Fruit fly (Drosophila melanogaster) whole organism, embryonic: ENCODE data around the gene CG4424.

ENCODE experiments used
- Atf3 ChIP-seq: fragments of 200-800 bp; sonication (Bioruptor generic); optimal IDR thresholded peaks from 3 replicates; lab custom pipeline; 2016; ENCODE audit warnings: missing biosample characterization, missing genetic modification characterization
- B-H2 ChIP-seq: fragments of 200-800 bp; sonication (Bioruptor generic); optimal IDR thresholded peaks from 2 replicates; lab custom pipeline; 2018; ENCODE audit warnings: missing biosample characterization, mild to moderate bottlenecking, missing genetic modification characterization
- BEAF-32 ChIP-seq: fragments of 200-800 bp; sonication (Bioruptor generic); optimal IDR thresholded peaks from 3 replicates; lab custom pipeline; 2017; ENCODE audit warnings: missing biosample characterization, missing genetic modification characterization, mild to moderate bottlenecking, moderate library complexity, missing genetic modification reagents
- CG1024 ChIP-seq: fragments of 200-800 bp; sonication (Bioruptor generic); IDR thresholded peaks from 2 replicates; pipeline ENCODE4 v1.3.6; 2022; ENCODE audit warnings: missing biosample characterization, missing genetic modification characterization
- CG10654 ChIP-seq: fragments of 200-800 bp; sonication (Bioruptor generic); optimal IDR thresholded peaks from 2 replicates; lab custom pipeline; 2016; ENCODE audit warnings: missing biosample characterization, missing genetic modification characterization
- CG11247 ChIP-seq: fragments of 200-800 bp; sonication (Bioruptor generic); IDR thresholded peaks from 2 replicates; pipeline ENCODE4 v1.3.6; 2022; ENCODE audit warnings: missing biosample characterization, missing genetic modification characterization
- CG12219 ChIP-seq: fragments of 200-800 bp; sonication (Bioruptor generic); optimal IDR thresholded peaks from 3 replicates; lab custom pipeline; 2018; ENCODE audit warnings: missing biosample characterization, mild to moderate bottlenecking, missing genetic modification characterization
- CG13894 ChIP-seq: fragments of 200-800 bp; sonication (Bioruptor generic); optimal IDR thresholded peaks from 3 replicates; lab custom pipeline; 2018; ENCODE audit warnings: missing biosample characterization, mild to moderate bottlenecking, missing genetic modification characterization, moderate library complexity
- CG15479 ChIP-seq: fragments of 200-800 bp; sonication (Bioruptor generic); optimal IDR thresholded peaks from 3 replicates; lab custom pipeline; 2019; ENCODE audit warnings: missing biosample characterization, mild to moderate bottlenecking, missing genetic modification characterization, moderate library complexity
- CG16863 ChIP-seq: fragments of 200-800 bp; sonication (Bioruptor generic); optimal IDR thresholded peaks from 3 replicates; lab custom pipeline; 2016; ENCODE audit warnings: missing biosample characterization, missing genetic modification characterization
- CG18764 ChIP-seq: fragments of 200-800 bp; sonication (Bioruptor generic); optimal IDR thresholded peaks from 3 replicates; lab custom pipeline; 2016; ENCODE audit warnings: missing biosample characterization, missing genetic modification characterization
- CG2116 ChIP-seq: fragments of 200-800 bp; sonication (Bioruptor generic); optimal IDR thresholded peaks from 3 replicates; lab custom pipeline; 2018; ENCODE audit warnings: missing biosample characterization, mild to moderate bottlenecking, missing genetic modification characterization
- CG33213 ChIP-seq: fragments of 200-800 bp; sonication (Bioruptor generic); optimal IDR thresholded peaks from 3 replicates; lab custom pipeline; 2016; ENCODE audit warnings: missing biosample characterization, missing genetic modification characterization
- CG3847 ChIP-seq: fragments of 200-800 bp; sonication (Bioruptor generic); IDR thresholded peaks from 2 replicates; pipeline ENCODE4 v1.3.6; 2022; ENCODE audit warnings: missing biosample characterization, missing genetic modification characterization
- CG4707 ChIP-seq: fragments of 200-800 bp; sonication (Bioruptor generic); optimal IDR thresholded peaks from 2 replicates; lab custom pipeline; 2018; ENCODE audit warnings: missing biosample characterization, mild to moderate bottlenecking, missing genetic modification characterization, moderate library complexity
- CG5180 ChIP-seq: fragments of 200-800 bp; sonication (Bioruptor generic); optimal IDR thresholded peaks from 3 replicates; lab custom pipeline; 2017; ENCODE audit warnings: missing biosample characterization, missing genetic modification characterization, mild to moderate bottlenecking, moderate library complexity, missing genetic modification reagents
- CG6175 ChIP-seq: fragments of 200-800 bp; sonication (Bioruptor generic); IDR thresholded peaks from 3 replicates; pipeline ENCODE4 v1.3.6; 2022; ENCODE audit warnings: missing biosample characterization, missing genetic modification characterization
- CG6254 ChIP-seq: fragments of 200-800 bp; sonication (Bioruptor generic); optimal IDR thresholded peaks from 3 replicates; lab custom pipeline; 2017; ENCODE audit warnings: mild to moderate bottlenecking, missing biosample characterization, missing genetic modification reagents, missing genetic modification characterization
- CG6272 ChIP-seq: fragments of 200-800 bp; sonication (Bioruptor generic); IDR thresholded peaks from 2 replicates; pipeline ENCODE4 v1.3.6; 2022; ENCODE audit warnings: missing biosample characterization, missing genetic modification characterization
- CG6654 ChIP-seq: fragments of 200-800 bp; sonication (Bioruptor generic); optimal IDR thresholded peaks from 2 replicates; lab custom pipeline; 2017; ENCODE audit warnings: missing biosample characterization, mild to moderate bottlenecking, missing genetic modification characterization
- CG7745 ChIP-seq: fragments of 200-800 bp; sonication (Bioruptor generic); optimal IDR thresholded peaks from 2 replicates; lab custom pipeline; 2018; ENCODE audit warnings: missing biosample characterization, mild to moderate bottlenecking, missing genetic modification characterization, moderate library complexity
- D19B ChIP-seq: fragments of 200-800 bp; sonication (Bioruptor generic); optimal IDR thresholded peaks from 2 replicates; lab custom pipeline; 2017; ENCODE audit warnings: missing biosample characterization, mild to moderate bottlenecking, missing genetic modification characterization
- E2f2 ChIP-seq: fragments of 200-800 bp; sonication (Bioruptor generic); IDR thresholded peaks from 2 replicates; pipeline ENCODE4 v1.3.6; 2022; ENCODE audit warnings: missing biosample characterization, missing genetic modification characterization
- HLH3B ChIP-seq: fragments of 200-800 bp; sonication (Bioruptor generic); IDR thresholded peaks from 2 replicates; pipeline ENCODE4 v1.3.6; 2022; ENCODE audit warnings: missing biosample characterization, missing genetic modification characterization
- HLHmδ ChIP-seq: fragments of 200-800 bp; sonication (Bioruptor generic); optimal IDR thresholded peaks from 2 replicates; lab custom pipeline; 2018; ENCODE audit warnings: missing biosample characterization, mild to moderate bottlenecking, missing genetic modification characterization, moderate library complexity
- Hr78 ChIP-seq, 2 experiments: fragments of 200-800 bp in 1 of 2; fragments of >200 bp in 1 of 2; sonication (Bioruptor generic) in 1 of 2; optimal IDR thresholded peaks; 2 replicates each; lab custom pipeline; 2017 to 2019; ENCODE audit warnings: missing biosample characterization in 2 of 2, missing genetic modification characterization in 2 of 2, mild to moderate bottlenecking in 1 of 2, moderate library complexity in 1 of 2
- NC2α ChIP-seq: fragments of 200-800 bp; sonication (Bioruptor generic); optimal IDR thresholded peaks from 2 replicates; lab custom pipeline; 2016; ENCODE audit warnings: missing biosample characterization, missing genetic modification characterization
- Opbp ChIP-seq: fragments of 200-800 bp; sonication (Bioruptor generic); IDR thresholded peaks from 3 replicates; pipeline ENCODE4 v1.3.6; 2022; ENCODE audit warnings: missing biosample characterization, missing genetic modification characterization; ENCODE audit not compliant: partially characterized antibody
- Rfx ChIP-seq: fragments of 200-800 bp; sonication (Bioruptor generic); IDR thresholded peaks from 2 replicates; pipeline ENCODE4 v1.3.6; 2022; ENCODE audit warnings: missing biosample characterization, missing genetic modification characterization
- TFAM ChIP-seq: fragments of 200-800 bp; sonication (Bioruptor generic); optimal IDR thresholded peaks from 2 replicates; lab custom pipeline; 2017; ENCODE audit warnings: missing biosample characterization, missing genetic modification characterization, inconsistent platforms
- Xrp1 ChIP-seq: fragments of 200-800 bp; sonication (Bioruptor generic); IDR thresholded peaks from 2 replicates; pipeline ENCODE4 v1.3.6; 2022; ENCODE audit warnings: missing biosample characterization, missing genetic modification characterization
- ara ChIP-seq: fragments of 200-800 bp; sonication (Bioruptor generic); IDR thresholded peaks from 2 replicates; pipeline ENCODE4 v1.3.6; 2022; ENCODE audit warnings: missing biosample characterization, missing genetic modification characterization
- btn ChIP-seq: fragments of 200-800 bp; sonication (Bioruptor generic); optimal IDR thresholded peaks from 2 replicates; lab custom pipeline; 2016; ENCODE audit warnings: missing biosample characterization, missing genetic modification characterization
- da ChIP-seq: fragments of 200-800 bp; sonication (Bioruptor generic); optimal IDR thresholded peaks from 2 replicates; lab custom pipeline; 2016; ENCODE audit warnings: missing biosample characterization, missing genetic modification characterization
- dpn ChIP-seq, 2 experiments: fragments of 200-800 bp; sonication (Bioruptor generic); optimal IDR thresholded peaks; 3 replicates each; lab custom pipeline; 2016; ENCODE audit warnings: missing biosample characterization in 2 of 2, missing genetic modification characterization in 2 of 2
- ftz-f1 ChIP-seq: fragments of 200-800 bp; sonication (Bioruptor generic); optimal IDR thresholded peaks from 2 replicates; lab custom pipeline; 2016; ENCODE audit warnings: missing biosample characterization, missing genetic modification characterization
- gce ChIP-seq: fragments of 200-800 bp; sonication (Bioruptor generic); IDR thresholded peaks from 3 replicates; pipeline ENCODE4 v1.3.6; 2022; ENCODE audit warnings: missing biosample characterization, missing genetic modification characterization
- gcm ChIP-seq: fragments of 200-800 bp; sonication (Bioruptor generic); optimal IDR thresholded peaks from 2 replicates; lab custom pipeline; 2019; ENCODE audit warnings: missing biosample characterization, mild to moderate bottlenecking, missing genetic modification characterization, moderate library complexity
- gt ChIP-seq: fragments of 200-800 bp; sonication (Bioruptor generic); IDR thresholded peaks from 2 replicates; pipeline ENCODE4 v1.3.6; 2022; ENCODE audit warnings: missing biosample characterization, missing genetic modification characterization
- kni ChIP-seq: fragments of 200-800 bp; sonication (Bioruptor generic); optimal IDR thresholded peaks from 3 replicates; lab custom pipeline; 2017; ENCODE audit warnings: mild to moderate bottlenecking, missing biosample characterization, missing genetic modification reagents, missing genetic modification characterization
- mld ChIP-seq: fragments of 200-800 bp; sonication (Bioruptor generic); IDR thresholded peaks from 3 replicates; pipeline ENCODE4 v1.3.6; 2022; ENCODE audit warnings: missing biosample characterization, missing genetic modification characterization; ENCODE audit not compliant: partially characterized antibody
- nerfin-2 ChIP-seq: fragments of 200-800 bp; sonication (Bioruptor generic); IDR thresholded peaks from 2 replicates; pipeline ENCODE4 v1.3.6; 2022; ENCODE audit warnings: missing biosample characterization, missing genetic modification characterization; ENCODE audit not compliant: partially characterized antibody
- ro ChIP-seq: fragments of 200-800 bp; sonication (Bioruptor generic); IDR thresholded peaks from 2 replicates; pipeline ENCODE4 v1.3.6; 2022; ENCODE audit warnings: missing biosample characterization, missing genetic modification characterization
- slp2 ChIP-seq: fragments of 200-800 bp; sonication (Bioruptor generic); optimal IDR thresholded peaks from 2 replicates; lab custom pipeline; 2016; ENCODE audit warnings: missing biosample characterization, missing genetic modification characterization
- stc ChIP-seq: fragments of 200-800 bp; sonication (Bioruptor generic); IDR thresholded peaks from 2 replicates; pipeline ENCODE4 v1.3.6; 2022; ENCODE audit warnings: missing biosample characterization, missing genetic modification characterization
- tap ChIP-seq: fragments of 200-800 bp; optimal IDR thresholded peaks from 3 replicates; lab custom pipeline; 2019; ENCODE audit warnings: missing biosample characterization, mild to moderate bottlenecking, missing genetic modification characterization, moderate library complexity
- tll ChIP-seq, 2 experiments: fragments of 200-800 bp in 1 of 2; fragments of >200 bp in 1 of 2; sonication (Bioruptor generic) in 1 of 2; optimal IDR thresholded peaks; 2 replicates each; lab custom pipeline; 2017 to 2019; ENCODE audit warnings: missing biosample characterization in 2 of 2, missing genetic modification characterization in 2 of 2, mild to moderate bottlenecking in 1 of 2, moderate library complexity in 1 of 2
- vnd ChIP-seq: fragments of 200-800 bp; sonication (Bioruptor generic); IDR thresholded peaks from 3 replicates; pipeline ENCODE4 v1.3.6; 2022; ENCODE audit warnings: missing biosample characterization, missing genetic modification characterization; ENCODE audit not compliant: partially characterized antibody
- wor ChIP-seq: fragments of 200-800 bp; sonication (Bioruptor generic); IDR thresholded peaks from 2 replicates; pipeline ENCODE4 v1.3.6; 2022; ENCODE audit warnings: missing biosample characterization, missing genetic modification characterization

CG4424 gene

dm6 chr3R:19999474-19999873 is 28.4 kb downstream of the CG4424 start (continued):
- TF ChIP-seq CG3847 (GFP tag; lab: Robert Waterston, UW) (peak; percentile 64), tap (tag; lab: Kevin White, UChicago) (peak; percentile 91), CG33213 (GFP tag; lab: Kevin White, UChicago) (no peak), gcm (GFP tag; lab: Kevin White, UChicago) (peak; percentile 84), btn (no peak), CG15479 (GFP tag; lab: Kevin White, UChicago) (peak; percentile 38), HLHmδ (GFP tag; lab: Kevin White, UChicago) (no peak), vnd (GFP tag; lab: Robert Waterston, UW) (no peak), CG2116 (GFP tag; lab: Kevin White, UChicago) (peak; percentile 11), Hr78 (GFP tag; optimal IDR thresholded peaks at IDR 0.05; lab: Kevin White, UChicago) (peak in 1 of 2 experiments; percentile 38), nerfin-2 (no peak), da (GFP tag; lab: Kevin White, UChicago) (no peak), kni (GFP tag; lab: Kevin White, UChicago) (no peak), CG7745 (tag; lab: Kevin White, UChicago) (peak; percentile 62), slp2 (GFP tag; lab: Kevin White, UChicago) (no peak), ro (peak; percentile 55; the same call in 1 of the 2 replicates), tll (GFP tag; optimal IDR thresholded peaks at IDR 0.05; lab: Kevin White, UChicago) (no peak), gce (GFP tag; lab: Robert Waterston, UW) (peak; percentile 62; the same call in 1 of the 3 replicates), dpn (GFP tag; optimal IDR thresholded peaks at IDR 0.05; lab: Kevin White, UChicago) (peak in 1 of 2 experiments; percentile 73), CG6654 (GFP tag; lab: Kevin White, UChicago) (peak; percentile 43), wor (GFP tag; lab: Robert Waterston, UW) (peak; percentile 39; the same call in 1 of the 2 replicates), Opbp (no peak), CG16863 (GFP tag; lab: Kevin White, UChicago) (no peak), stc (GFP tag; lab: Robert Waterston, UW) (peak; percentile 87), TFAM (GFP tag; lab: Kevin White, UChicago) (no peak), CG4707 (GFP tag; lab: Kevin White, UChicago) (peak; percentile 53), CG12219 (GFP tag; lab: Kevin White, UChicago) (peak; percentile 61), CG18764 (GFP tag; lab: Kevin White, UChicago) (peak; percentile 63), HLH3B (GFP tag; lab: Robert Waterston, UW) (peak; percentile 84), BEAF-32 (GFP tag; lab: Kevin White, UChicago) (no peak), CG6254 (peak; percentile 42), CG5180 (GFP tag; lab: Kevin White, UChicago) (peak; percentile 36), ara (peak; percentile 86), E2f2 (GFP tag; lab: Robert Waterston, UW) (peak; percentile 54; the same call in 1 of the 2 replicates), gt (GFP tag; lab: Robert Waterston, UW) (peak; percentile 67; the same call in 1 of the 2 replicates), mld (no peak), CG11247 (GFP tag; lab: Robert Waterston, UW) (peak; percentile 78), D19B (GFP tag; lab: Kevin White, UChicago) (peak; percentile 91), Rfx (peak; percentile 77), ftz-f1 (GFP tag; lab: Kevin White, UChicago) (no peak), CG10654 (GFP tag; lab: Kevin White, UChicago) (peak; percentile 58), CG1024 (GFP tag; lab: Robert Waterston, UW) (peak; percentile 55; the same call in 1 of the 2 replicates), NC2α (GFP tag; lab: Kevin White, UChicago) (no peak), CG13894 (tag; lab: Kevin White, UChicago) (peak; percentile 63), CG6272 (GFP tag; lab: Robert Waterston, UW) (peak; percentile 57; the same call in 1 of the 2 replicates), Atf3 (no peak), CG6175 (GFP tag; lab: Robert Waterston, UW) (0 out of 3 replicates have a peak, but pooled peaks have one; percentile 15), Xrp1 (GFP tag; lab: Robert Waterston, UW) (peak; percentile 94), B-H2 (GFP tag; lab: Kevin White, UChicago) (peak; percentile 52)
